Worm (Caenorhabditis elegans): ENCODE results near the gene ipp-5.

The ipp-5 gene

ce11 chrX:6043283-6043682, 12.0 kb downstream of the ipp-5 start:
- TF ChIP-seq madf-6 (GFP tag; IDR thresholded peaks at IDR 0.05) = no peak
- no peak for TF ChIP-seq sea-2 (GFP tag; IDR thresholded peaks at IDR 0.05)

- no peak for TF ChIP-seq T26A5.8 (tag; optimal IDR thresholded peaks at IDR 0.05)
- TF ChIP-seq ztf-18 (tag; optimal IDR thresholded peaks at IDR 0.05) = no peak
- TF ChIP-seq ztf-6 (GFP tag; IDR thresholded peaks at IDR 0.05) = no peak
- no peak for TF ChIP-seq tbx-9 (tag; optimal IDR thresholded peaks at IDR 0.05; ENCODE audit: borderline replicate concordance)
- no peak for TF ChIP-seq ztf-25 (GFP tag; IDR thresholded peaks at IDR 0.05)
- TF ChIP-seq somi-1 (GFP tag; optimal IDR thresholded peaks at IDR 0.05) = no peak
- TF ChIP-seq nfyb-1 (GFP tag; IDR thresholded peaks at IDR 0.05) = no peak
- TF ChIP-seq mxl-1 (tag; optimal IDR thresholded peaks at IDR 0.05) = no peak
- TF ChIP-seq rpc-1 (optimal IDR thresholded peaks at IDR 0.05) = no peak
- TF ChIP-seq rpc-1 (tag; optimal IDR thresholded peaks at IDR 0.05) = no peak
- TF ChIP-seq B0035.1 (tag; optimal IDR thresholded peaks at IDR 0.05) = no peak
These were observed 17.2 kb downstream of the ipp-5 start, which contains the start of gene pak-1 for ce11 chrX:6048508-6048907. Gene pak-1 (minus strand): TSS chrX:6048608.

- TF ChIP-seq B0019.2 (GFP tag; conservative IDR thresholded peaks at IDR 0.05) (no peak), ztf-3 (GFP tag; optimal IDR thresholded peaks at IDR 0.05) (no peak), nhr-80 (tag; optimal IDR thresholded peaks at IDR 0.05) (peak; percentile 43), zfh-2 (GFP tag; conservative IDR thresholded peaks at IDR 0.05) (no peak), lin-54 (GFP tag; optimal IDR thresholded peaks at IDR 0.05) (no peak)
These were observed 18.8 kb downstream of the ipp-5 start for ce11 chrX:6050078-6050477.

ce11 chrX:6050849-6051248, 19.6 kb downstream of the ipp-5 start:
- TF ChIP-seq F10E7.11 (tag; optimal IDR thresholded peaks at IDR 0.05) = no peak
- no peak for TF ChIP-seq ceh-91 (GFP tag; IDR thresholded peaks at IDR 0.05)
- TF ChIP-seq Y79H2A.3 (GFP tag; conservative IDR thresholded peaks at IDR 0.05) = no peak
- no peak for TF ChIP-seq snpc-1.1 (tag; optimal IDR thresholded peaks at IDR 0.05; ENCODE audit: insufficient read depth)
- no peak for TF ChIP-seq sea-2 (GFP tag; IDR thresholded peaks at IDR 0.05)
- TF ChIP-seq fkh-3 (tag; optimal IDR thresholded peaks at IDR 0.05) = no peak
- TF ChIP-seq ekl-4 (GFP tag; IDR thresholded peaks at IDR 0.05) = no peak
- no peak for TF ChIP-seq Y67H2A.10 (GFP tag; conservative IDR thresholded peaks at IDR 0.05)

ce11 chrX:6052744-6053143, 21.5 kb downstream of the ipp-5 start, which contains the start of gene C45B2.6:
Gene C45B2.6 (plus strand): TSS chrX:6052879.
- TF ChIP-seq T07F8.4 (tag; optimal IDR thresholded peaks at IDR 0.05) = no peak
- TF ChIP-seq lin-54 (GFP tag; optimal IDR thresholded peaks at IDR 0.05) = no peak
- no peak for TF ChIP-seq nfyb-1 (GFP tag; IDR thresholded peaks at IDR 0.05)
- TF ChIP-seq ceh-27 (GFP tag; optimal IDR thresholded peaks at IDR 0.05) = peak; percentile 28
- 0 out of 2 replicates have a peak, but pooled peaks have one; percentile 9 for TF ChIP-seq hmg-1.2 (GFP tag; IDR thresholded peaks at IDR 0.05)
- TF ChIP-seq hmg-20 (GFP tag; IDR thresholded peaks at IDR 0.05) = no peak
- TF ChIP-seq snpc-1.3 (tag; optimal IDR thresholded peaks at IDR 0.05; ENCODE audit: insufficient read depth) = no peak
- TF ChIP-seq let-607 (tag; optimal IDR thresholded peaks at IDR 0.05) = no peak
- TF ChIP-seq C06A6.2 (GFP tag; conservative IDR thresholded peaks at IDR 0.05) = no peak
- TF ChIP-seq sptf-2 (GFP tag; optimal IDR thresholded peaks at IDR 0.05) = no peak
- no peak for TF ChIP-seq F52B5.7 (tag; optimal IDR thresholded peaks at IDR 0.05)

All from whole organism, young adult.